Fruit fly (Drosophila melanogaster) whole organism, embryonic: Measurements from ENCODE around the gene Wdr33.

Experiments used
- Abd-B ChIP-seq: fragments of 200-800 bp; sonication (Bioruptor generic); optimal IDR thresholded peaks from 2 replicates; lab custom pipeline; 2018; ENCODE audit warnings: missing biosample characterization, mild to moderate bottlenecking, missing genetic modification characterization, moderate library complexity
- Atf-2 ChIP-seq: fragments of 200-800 bp; sonication (Bioruptor generic); optimal IDR thresholded peaks from 2 replicates; lab custom pipeline; 2016; ENCODE audit warnings: missing biosample characterization, missing genetic modification characterization
- Awh ChIP-seq: fragments of 200-800 bp; sonication (Bioruptor generic); IDR thresholded peaks from 2 replicates; pipeline ENCODE4, ENCODE4 v1.3.6; 2022; ENCODE audit warnings: missing biosample characterization, missing genetic modification characterization
- CG10209 ChIP-seq: fragments of 200-800 bp; sonication (Bioruptor generic); optimal IDR thresholded peaks from 3 replicates; lab custom pipeline; 2017; ENCODE audit warnings: missing biosample characterization, mild to moderate bottlenecking, missing genetic modification characterization, missing genetic modification reagents
- CG10979 ChIP-seq: fragments of 200-800 bp; sonication (Bioruptor generic); optimal IDR thresholded peaks from 2 replicates; lab custom pipeline; 2018; ENCODE audit warnings: missing biosample characterization, mild to moderate bottlenecking, missing genetic modification characterization, moderate library complexity
- CG12104 ChIP-seq: fragments of 200-800 bp; sonication (Bioruptor generic); optimal IDR thresholded peaks from 3 replicates; lab custom pipeline; 2016; ENCODE audit warnings: missing biosample characterization, missing genetic modification characterization
- CG15073 ChIP-seq: fragments of 200-800 bp; sonication (Bioruptor generic); optimal IDR thresholded peaks from 2 replicates; lab custom pipeline; 2016; ENCODE audit warnings: missing biosample characterization, missing genetic modification characterization
- CG16863 ChIP-seq: fragments of 200-800 bp; sonication (Bioruptor generic); optimal IDR thresholded peaks from 3 replicates; lab custom pipeline; 2016; ENCODE audit warnings: missing biosample characterization, missing genetic modification characterization
- CG1792 ChIP-seq: fragments of 200-800 bp; sonication (Bioruptor generic); optimal IDR thresholded peaks from 2 replicates; lab custom pipeline; 2016; ENCODE audit warnings: missing biosample characterization, missing genetic modification characterization
- CG2120 ChIP-seq: fragments of 200-800 bp; sonication (Bioruptor generic); optimal IDR thresholded peaks from 3 replicates; lab custom pipeline; 2016; ENCODE audit warnings: missing biosample characterization, missing genetic modification characterization
- CG3847 ChIP-seq: fragments of 200-800 bp; sonication (Bioruptor generic); IDR thresholded peaks from 2 replicates; pipeline ENCODE4 v1.3.6; 2022; ENCODE audit warnings: missing biosample characterization, missing genetic modification characterization
- CG4730 ChIP-seq: fragments of 200-800 bp; sonication (Bioruptor generic); IDR thresholded peaks from 2 replicates; pipeline ENCODE4 v1.3.6; 2022; ENCODE audit warnings: missing biosample characterization, missing genetic modification characterization
- CG6791 ChIP-seq: fragments of 200-800 bp; sonication (Bioruptor generic); IDR thresholded peaks from 3 replicates; pipeline ENCODE4 v1.3.6; 2022; ENCODE audit warnings: missing biosample characterization, missing genetic modification characterization; ENCODE audit not compliant: partially characterized antibody
- CG6854 ChIP-seq: fragments of 200-800 bp; sonication (Bioruptor generic); optimal IDR thresholded peaks from 3 replicates; lab custom pipeline; 2017; ENCODE audit warnings: missing biosample characterization, mild to moderate bottlenecking, missing genetic modification characterization
- CG8924 ChIP-seq: fragments of 200-800 bp; optimal IDR thresholded peaks from 3 replicates; lab custom pipeline; 2019; ENCODE audit warnings: missing biosample characterization, mild to moderate bottlenecking, missing genetic modification characterization, moderate library complexity
- Dll ChIP-seq: fragments of 200-800 bp; sonication (Bioruptor generic); IDR thresholded peaks from 4 replicates; pipeline ENCODE4 v1.3.6; 2022; ENCODE audit warnings: missing biosample characterization, missing genetic modification characterization; ENCODE audit not compliant: partially characterized antibody
- Drgx ChIP-seq: fragments of 200-800 bp; sonication (Bioruptor generic); IDR thresholded peaks from 2 replicates; pipeline ENCODE4 v1.3.6; 2022; ENCODE audit warnings: missing biosample characterization, missing genetic modification characterization
- HLH4C ChIP-seq: fragments of 200-800 bp; sonication (Bioruptor generic); IDR thresholded peaks from 3 replicates; pipeline ENCODE4 v1.3.6; 2022; ENCODE audit warnings: missing biosample characterization, missing genetic modification characterization; ENCODE audit not compliant: partially characterized antibody
- HLHmδ ChIP-seq: fragments of 200-800 bp; sonication (Bioruptor generic); optimal IDR thresholded peaks from 2 replicates; lab custom pipeline; 2018; ENCODE audit warnings: missing biosample characterization, mild to moderate bottlenecking, missing genetic modification characterization, moderate library complexity
- Lpt ChIP-seq: fragments of >200 bp; optimal IDR thresholded peaks from 2 replicates; lab custom pipeline; 2018; ENCODE audit warnings: missing biosample characterization, missing genetic modification characterization
- Max ChIP-seq: fragments of 200-800 bp; sonication (Bioruptor generic); optimal IDR thresholded peaks from 2 replicates; lab custom pipeline; 2016; ENCODE audit warnings: missing biosample characterization, mild to moderate bottlenecking, missing genetic modification characterization
- Med ChIP-seq: fragments of 200-800 bp; sonication (Bioruptor generic); peaks from one replicate; lab custom pipeline; 2016; ENCODE audit warnings: missing biosample characterization, missing genetic modification characterization, mild to moderate bottlenecking, inconsistent platforms, moderate library complexity
- NFAT ChIP-seq: fragments of 200-800 bp; sonication (Bioruptor generic); IDR thresholded peaks from 2 replicates; pipeline ENCODE4 v1.3.6; 2022; ENCODE audit warnings: missing biosample characterization, missing genetic modification characterization
- Nf-YA ChIP-seq: fragments of 200-800 bp; sonication (Bioruptor generic); IDR thresholded peaks from 2 replicates; pipeline ENCODE4 v1.3.6; 2022; ENCODE audit warnings: missing biosample characterization, missing genetic modification characterization
- PHDP ChIP-seq: fragments of 200-800 bp; sonication (Bioruptor generic); optimal IDR thresholded peaks from 3 replicates; lab custom pipeline; 2018; ENCODE audit warnings: missing biosample characterization, mild to moderate bottlenecking, missing genetic modification characterization, moderate library complexity
- Poxn ChIP-seq: fragments of 200-800 bp; sonication (Bioruptor generic); IDR thresholded peaks from 2 replicates; pipeline ENCODE4 v1.3.6; 2022; ENCODE audit warnings: missing biosample characterization, missing genetic modification characterization
- Scr ChIP-seq: fragments of 200-800 bp; sonication (Bioruptor generic); IDR thresholded peaks from 2 replicates; pipeline ENCODE4 v1.3.6; 2022; ENCODE audit warnings: missing biosample characterization, missing genetic modification characterization; ENCODE audit not compliant: partially characterized antibody
- Vsx1 ChIP-seq: fragments of 200-800 bp; sonication (Bioruptor generic); optimal IDR thresholded peaks from 2 replicates; lab custom pipeline; 2017; ENCODE audit warnings: missing biosample characterization, mild to moderate bottlenecking, missing genetic modification characterization, missing genetic modification reagents
- abd-A ChIP-seq: fragments of 200-800 bp; sonication (Bioruptor generic); optimal IDR thresholded peaks from 3 replicates; lab custom pipeline; 2019; ENCODE audit warnings: missing biosample characterization, mild to moderate bottlenecking, missing genetic modification characterization, moderate library complexity
- al ChIP-seq: fragments of 200-800 bp; sonication (Bioruptor generic); IDR thresholded peaks from 2 replicates; pipeline ENCODE4 v1.3.6; 2022; ENCODE audit warnings: missing biosample characterization, missing genetic modification characterization
- chinmo ChIP-seq: fragments of 200-800 bp; sonication (Bioruptor generic); IDR thresholded peaks from 4 replicates; pipeline ENCODE4 v1.3.6; 2022; ENCODE audit warnings: missing biosample characterization, missing genetic modification characterization; ENCODE audit not compliant: partially characterized antibody
- dm ChIP-seq: fragments of 200-800 bp; sonication (Bioruptor generic); optimal IDR thresholded peaks from 3 replicates; lab custom pipeline; 2016; ENCODE audit warnings: missing biosample characterization, missing genetic modification characterization
- gsb-n ChIP-seq: fragments of 200-800 bp; sonication (Bioruptor generic); optimal IDR thresholded peaks from 3 replicates; lab custom pipeline; 2018; ENCODE audit warnings: missing biosample characterization, mild to moderate bottlenecking, missing genetic modification characterization
- insv ChIP-seq, 2 experiments: fragments of 200-800 bp; sonication (Bioruptor generic); optimal IDR thresholded peaks; 3 replicates each; lab custom pipeline; 2016 to 2018; ENCODE audit warnings: missing biosample characterization in 2 of 2, missing genetic modification characterization in 2 of 2
- jumu ChIP-seq: fragments of 200-800 bp; sonication (Bioruptor generic); optimal IDR thresholded peaks from 3 replicates; lab custom pipeline; 2016; ENCODE audit warnings: missing biosample characterization, missing genetic modification characterization
- klu ChIP-seq: fragments of 200-800 bp; sonication (Bioruptor generic); IDR thresholded peaks from 2 replicates; pipeline ENCODE4 v1.3.6; 2022; ENCODE audit warnings: missing biosample characterization, missing genetic modification characterization
- lov ChIP-seq, 2 experiments: fragments of 200-800 bp in 1 of 2; fragments of >200 bp in 1 of 2; sonication (Bioruptor generic) in 1 of 2; IDR thresholded peaks in 1 of 2; optimal IDR thresholded peaks in 1 of 2; 2 replicates in 1 of 2; 3 replicates in 1 of 2; pipeline versions ENCODE4 v1.3.6 to Lab custom; 2017 to 2022; ENCODE audit warnings: missing biosample characterization in 1 of 2, missing genetic modification characterization in 1 of 2
- nerfin-2 ChIP-seq: fragments of 200-800 bp; sonication (Bioruptor generic); IDR thresholded peaks from 2 replicates; pipeline ENCODE4 v1.3.6; 2022; ENCODE audit warnings: missing biosample characterization, missing genetic modification characterization; ENCODE audit not compliant: partially characterized antibody
- oc ChIP-seq: fragments of 200-800 bp; sonication (Bioruptor generic); optimal IDR thresholded peaks from 2 replicates; lab custom pipeline; 2018; ENCODE audit warnings: missing biosample characterization, mild to moderate bottlenecking, missing genetic modification characterization, moderate library complexity
- p53 ChIP-seq: fragments of 200-800 bp; sonication (Bioruptor generic); optimal IDR thresholded peaks from 2 replicates; lab custom pipeline; 2016; ENCODE audit warnings: missing biosample characterization, missing genetic modification characterization
- pfk ChIP-seq: fragments of 200-800 bp; sonication (Bioruptor generic); optimal IDR thresholded peaks from 2 replicates; lab custom pipeline; 2018; ENCODE audit warnings: missing biosample characterization, mild to moderate bottlenecking, missing genetic modification characterization, moderate library complexity
- ranshi ChIP-seq: fragments of 200-800 bp; sonication (Bioruptor generic); IDR thresholded peaks from 2 replicates; pipeline ENCODE4 v1.3.6; 2022; ENCODE audit warnings: missing biosample characterization, missing genetic modification characterization
- sd ChIP-seq: fragments of 200-800 bp; sonication (Bioruptor generic); optimal IDR thresholded peaks from 3 replicates; lab custom pipeline; 2018; ENCODE audit warnings: missing biosample characterization, mild to moderate bottlenecking, missing genetic modification characterization, moderate library complexity
- shn ChIP-seq: fragments of 200-800 bp; sonication (Bioruptor generic); optimal IDR thresholded peaks from 3 replicates; lab custom pipeline; 2016; ENCODE audit warnings: missing biosample characterization, missing genetic modification characterization
- sqz ChIP-seq: fragments of 200-800 bp; sonication (Bioruptor generic); optimal IDR thresholded peaks from 3 replicates; lab custom pipeline; 2018; ENCODE audit warnings: missing biosample characterization, mild to moderate bottlenecking, missing genetic modification characterization
- ssp ChIP-seq: fragments of 200-800 bp; sonication (Bioruptor generic); IDR thresholded peaks from 2 replicates; pipeline ENCODE4 v1.3.6; 2022; ENCODE audit warnings: missing biosample characterization, missing genetic modification characterization
- tll ChIP-seq, 2 experiments: fragments of 200-800 bp in 1 of 2; fragments of >200 bp in 1 of 2; sonication (Bioruptor generic) in 1 of 2; optimal IDR thresholded peaks; 2 replicates each; lab custom pipeline; 2017 to 2019; ENCODE audit warnings: missing biosample characterization in 2 of 2, missing genetic modification characterization in 2 of 2, mild to moderate bottlenecking in 1 of 2, moderate library complexity in 1 of 2
- toy ChIP-seq: fragments of 200-800 bp; sonication (Bioruptor generic); IDR thresholded peaks from 2 replicates; pipeline ENCODE4 v1.3.6; 2022; ENCODE audit warnings: missing biosample characterization, missing genetic modification characterization
- unpg ChIP-seq: fragments of 200-800 bp; sonication (Bioruptor generic); optimal IDR thresholded peaks from 3 replicates; lab custom pipeline; 2018; ENCODE audit warnings: missing biosample characterization, mild to moderate bottlenecking, missing genetic modification characterization, moderate library complexity

Wdr33 gene

DNA sequence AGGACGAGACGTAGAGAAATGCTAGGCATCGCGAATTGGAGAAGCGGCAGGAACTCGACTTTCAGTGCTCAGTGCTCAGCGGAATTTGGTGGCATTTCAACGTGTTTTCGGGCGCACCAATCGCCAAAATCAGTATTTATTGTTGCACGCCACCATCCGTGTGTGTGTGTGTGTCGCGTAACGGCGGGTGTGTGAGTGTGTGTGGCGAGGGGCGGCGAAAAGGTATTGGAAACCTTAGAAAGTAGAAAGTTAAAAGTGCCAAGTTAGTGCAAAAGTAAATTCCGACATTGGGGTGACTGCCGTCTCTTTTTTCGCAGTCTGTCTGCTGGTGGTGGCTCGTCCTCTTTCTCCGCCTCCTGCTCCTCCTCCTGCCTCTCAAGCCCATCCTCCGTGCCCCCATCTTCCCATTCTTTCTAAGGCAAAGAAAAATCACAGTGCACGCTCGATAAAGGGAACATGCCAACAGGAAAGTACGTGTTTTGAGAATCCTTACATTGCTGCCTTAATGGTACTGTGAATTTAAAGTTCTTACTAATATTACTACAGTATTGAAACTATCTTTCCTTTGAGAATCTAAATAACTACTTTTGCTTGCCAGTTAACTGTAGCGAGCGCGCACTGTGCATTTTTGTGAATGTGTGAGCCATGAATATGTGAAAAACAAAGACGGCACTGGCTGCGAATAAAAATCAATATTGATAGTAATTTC is 25.8 kb downstream of the Wdr33 start (continued):
- TF ChIP-seq lov (optimal IDR thresholded peaks at IDR 0.05; lab: Kevin White, UChicago) (no peak), lov (GFP tag; IDR thresholded peaks at IDR 0.05; lab: Robert Waterston, UW) (no peak), chinmo (GFP tag; lab: Robert Waterston, UW) (no peak), CG4730 (peak; percentile 43; the same call in 1 of the 2 replicates), CG8924 (peak; percentile 53), Lpt (no peak), Nf-YA (GFP tag; lab: Robert Waterston, UW) (no peak), CG6854 (GFP tag; lab: Kevin White, UChicago) (no peak), CG1792 (GFP tag; lab: Kevin White, UChicago) (no peak), CG3847 (GFP tag; lab: Robert Waterston, UW) (no peak), Poxn (GFP tag; lab: Robert Waterston, UW) (no peak), ssp (0 out of 2 replicates have a peak, but pooled peaks have one; percentile 31), CG6791 (no peak), dm (GFP tag; lab: Kevin White, UChicago) (peak; percentile 16), nerfin-2 (GFP tag; lab: Robert Waterston, UW) (no peak), abd-A (tag; lab: Kevin White, UChicago) (no peak), CG2120 (GFP tag; lab: Kevin White, UChicago) (peak; percentile 73), sqz (no peak), HLHmδ (GFP tag; lab: Kevin White, UChicago) (no peak), NFAT (GFP tag; lab: Robert Waterston, UW) (no peak), shn (GFP tag; lab: Kevin White, UChicago) (no peak), klu (GFP tag; lab: Robert Waterston, UW) (no peak), toy (GFP tag; lab: Robert Waterston, UW) (no peak), PHDP (tag; lab: Kevin White, UChicago) (peak; percentile 45), Abd-B (GFP tag; lab: Kevin White, UChicago) (peak; percentile 35), ranshi (GFP tag; lab: Robert Waterston, UW) (no peak), Med (GFP tag; lab: Kevin White, UChicago) (peak; percentile 89), gsb-n (no peak), Scr (no peak), Dll (GFP tag; lab: Robert Waterston, UW) (0 out of 4 replicates have a peak, but pooled peaks have one; percentile 6), Awh (peak; percentile 75), oc (tag; lab: Kevin White, UChicago) (no peak), Atf-2 (no peak), CG15073 (GFP tag; lab: Kevin White, UChicago) (no peak), Drgx (GFP tag; lab: Robert Waterston, UW) (no peak), tll (GFP tag; optimal IDR thresholded peaks at IDR 0.05; lab: Kevin White, UChicago) (no peak), CG12104 (GFP tag; lab: Kevin White, UChicago) (no peak), al (no peak), CG10209 (peak; percentile 42), Max (GFP tag; lab: Kevin White, UChicago) (no peak), sd (tag; lab: Kevin White, UChicago) (peak; percentile 24), HLH4C (GFP tag; lab: Robert Waterston, UW) (no peak), unpg (GFP tag; lab: Kevin White, UChicago) (peak; percentile 58), CG10979 (tag; lab: Kevin White, UChicago) (peak; percentile 38), pfk (no peak), p53 (GFP tag; lab: Kevin White, UChicago) (no peak), jumu (peak; percentile 23), Vsx1 (GFP tag; lab: Kevin White, UChicago) (peak; percentile 15), CG16863 (no peak), insv (GFP tag; optimal IDR thresholded peaks at IDR 0.05; lab: Kevin White, UChicago) (no peak)
